Fruit fly (Drosophila melanogaster) whole organism, prepupa: ENCODE data around the gene CG44198.

ENCODE experiments used
- Blimp-1 ChIP-seq: fragments of 200-800 bp; sonication (Bioruptor generic); optimal IDR thresholded peaks from 3 replicates; lab custom pipeline; 2017; ENCODE audit warnings: missing biosample characterization, missing genetic modification characterization, mild to moderate bottlenecking, moderate library complexity, missing genetic modification reagents
- CG10669 ChIP-seq: fragments of 200-800 bp; sonication (Bioruptor generic); optimal IDR thresholded peaks from 3 replicates; lab custom pipeline; 2018; ENCODE audit warnings: missing biosample characterization, mild to moderate bottlenecking, missing genetic modification characterization, moderate library complexity
- CG11294 ChIP-seq: fragments of 200-800 bp; sonication (Bioruptor generic); IDR thresholded peaks from 2 replicates; pipeline ENCODE4 v1.3.6; 2022; ENCODE audit warnings: missing biosample characterization, missing genetic modification characterization
- CG11762 ChIP-seq: fragments of 200-800 bp; sonication (Bioruptor generic); optimal IDR thresholded peaks from 3 replicates; lab custom pipeline; 2016; ENCODE audit warnings: missing biosample characterization, missing genetic modification characterization; ENCODE audit not compliant: insufficient read depth
- CG11902 ChIP-seq: fragments of 200-800 bp; sonication (Bioruptor generic); optimal IDR thresholded peaks from 3 replicates; lab custom pipeline; 2016; ENCODE audit warnings: missing biosample characterization, missing genetic modification characterization
- CG1621 ChIP-seq: fragments of 200-800 bp; sonication (Bioruptor generic); optimal IDR thresholded peaks from 3 replicates; lab custom pipeline; 2018; ENCODE audit warnings: missing biosample characterization, mild to moderate bottlenecking, missing genetic modification characterization
- CG16779 ChIP-seq: fragments of 200-800 bp; sonication (Bioruptor generic); optimal IDR thresholded peaks from 3 replicates; lab custom pipeline; 2017; ENCODE audit warnings: missing biosample characterization, mild to moderate bottlenecking, missing genetic modification characterization
- CG31627 ChIP-seq: fragments of 200-800 bp; sonication (Bioruptor generic); optimal IDR thresholded peaks from 3 replicates; lab custom pipeline; 2016; ENCODE audit warnings: missing biosample characterization, missing genetic modification characterization
- CG32006 ChIP-seq: fragments of 200-800 bp; sonication (Bioruptor generic); optimal IDR thresholded peaks from 3 replicates; lab custom pipeline; 2017; ENCODE audit warnings: missing biosample characterization, mild to moderate bottlenecking, missing genetic modification characterization
- CG34406 ChIP-seq: fragments of 200-800 bp; sonication (Bioruptor generic); optimal IDR thresholded peaks from 3 replicates; lab custom pipeline; 2016; ENCODE audit warnings: missing biosample characterization, missing genetic modification characterization
- CG3919 ChIP-seq: fragments of 200-800 bp; sonication (Bioruptor generic); optimal IDR thresholded peaks from 3 replicates; lab custom pipeline; 2016; ENCODE audit warnings: missing biosample characterization, missing genetic modification characterization
- CG4318 ChIP-seq: fragments of 200-800 bp; sonication (Bioruptor generic); optimal IDR thresholded peaks from 3 replicates; lab custom pipeline; 2017; ENCODE audit warnings: missing biosample characterization, mild to moderate bottlenecking, missing genetic modification characterization
- CG6163 ChIP-seq: fragments of 200-800 bp; sonication (Bioruptor generic); IDR thresholded peaks from 3 replicates; pipeline ENCODE4 v1.3.6; 2022; ENCODE audit warnings: missing biosample characterization, missing genetic modification characterization
- CG6276 ChIP-seq: fragments of 200-800 bp; sonication (Bioruptor generic); optimal IDR thresholded peaks from 2 replicates; lab custom pipeline; 2017; ENCODE audit warnings: missing biosample characterization, mild to moderate bottlenecking, missing genetic modification characterization
- CG6792 ChIP-seq: fragments of 200-800 bp; sonication (Bioruptor generic); optimal IDR thresholded peaks from 3 replicates; lab custom pipeline; 2016; ENCODE audit warnings: missing biosample characterization, missing genetic modification characterization
- CG6808 ChIP-seq: fragments of 200-800 bp; sonication (Bioruptor generic); optimal IDR thresholded peaks from 3 replicates; lab custom pipeline; 2017; ENCODE audit warnings: missing biosample characterization, missing genetic modification characterization, mild to moderate bottlenecking, moderate library complexity, missing genetic modification reagents
- CG6854 ChIP-seq: fragments of 200-800 bp; sonication (Bioruptor generic); optimal IDR thresholded peaks from 2 replicates; lab custom pipeline; 2017; ENCODE audit warnings: missing biosample characterization, mild to moderate bottlenecking, missing genetic modification characterization
- CG8632 ChIP-seq: fragments of 200-800 bp; sonication (Bioruptor generic); optimal IDR thresholded peaks from 3 replicates; lab custom pipeline; 2016; ENCODE audit warnings: missing biosample characterization, missing genetic modification characterization
- CG9139 ChIP-seq: fragments of 200-800 bp; sonication (Bioruptor generic); optimal IDR thresholded peaks from 3 replicates; lab custom pipeline; 2017; ENCODE audit warnings: missing biosample characterization, mild to moderate bottlenecking, missing genetic modification characterization
- Eip75B ChIP-seq: fragments of 200-800 bp; sonication (Bioruptor generic); optimal IDR thresholded peaks from 3 replicates; lab custom pipeline; 2016; ENCODE audit warnings: missing biosample characterization, missing genetic modification characterization
- Eip78C ChIP-seq: fragments of 200-800 bp; sonication (Bioruptor generic); peaks from one replicate; lab custom pipeline; 2016; ENCODE audit warnings: missing biosample characterization, missing genetic modification characterization
- Eip93F ChIP-seq: fragments of 200-800 bp; sonication (Bioruptor generic); optimal IDR thresholded peaks from 2 replicates; lab custom pipeline; 2016; ENCODE audit warnings: missing biosample characterization, mild to moderate bottlenecking, missing genetic modification characterization
- Ets21C ChIP-seq: fragments of 200-800 bp; sonication (Bioruptor generic); optimal IDR thresholded peaks from 3 replicates; lab custom pipeline; 2016; ENCODE audit warnings: missing biosample characterization, missing genetic modification characterization
- Ets96B ChIP-seq: fragments of 200-800 bp; optimal IDR thresholded peaks from 2 replicates; lab custom pipeline; 2019; ENCODE audit warnings: missing biosample characterization, mild to moderate bottlenecking, missing genetic modification characterization, moderate library complexity
- Gug ChIP-seq: fragments of 200-800 bp; sonication (Bioruptor generic); IDR thresholded peaks from 2 replicates; pipeline ENCODE4 v1.3.6; 2022; ENCODE audit warnings: missing biosample characterization, missing genetic modification characterization
- Hr38 ChIP-seq: sonication (Bioruptor generic); optimal IDR thresholded peaks from 2 replicates; lab custom pipeline; 2016; ENCODE audit warnings: missing biosample characterization, missing genetic modification characterization
- Hr39 ChIP-seq: fragments of 200-800 bp; sonication (Bioruptor generic); optimal IDR thresholded peaks from 2 replicates; lab custom pipeline; 2016; ENCODE audit warnings: missing biosample characterization, missing genetic modification characterization
- Hr4 ChIP-seq: fragments of 200-800 bp; sonication (Bioruptor generic); optimal IDR thresholded peaks from 3 replicates; lab custom pipeline; 2016; ENCODE audit warnings: missing biosample characterization, missing genetic modification characterization
- Sox102F ChIP-seq: fragments of 200-800 bp; sonication (Bioruptor generic); optimal IDR thresholded peaks from 2 replicates; lab custom pipeline; 2016; ENCODE audit warnings: missing biosample characterization, mild to moderate bottlenecking, missing genetic modification characterization
- Sox14 ChIP-seq: fragments of 200-800 bp; sonication (Bioruptor generic); optimal IDR thresholded peaks from 3 replicates; lab custom pipeline; 2016; ENCODE audit warnings: missing biosample characterization, missing genetic modification characterization
- Sox15 ChIP-seq: fragments of 200-800 bp; sonication (Bioruptor generic); optimal IDR thresholded peaks from 3 replicates; lab custom pipeline; 2016; ENCODE audit warnings: missing biosample characterization, missing genetic modification characterization
- achi ChIP-seq: fragments of 200-800 bp; sonication (Bioruptor generic); optimal IDR thresholded peaks from 3 replicates; lab custom pipeline; 2016; ENCODE audit warnings: missing biosample characterization, missing genetic modification characterization
- acj6 ChIP-seq: fragments of 200-800 bp; sonication (Bioruptor generic); optimal IDR thresholded peaks from 3 replicates; lab custom pipeline; 2016; ENCODE audit warnings: missing biosample characterization, missing genetic modification characterization
- cyc ChIP-seq: fragments of 200-800 bp; sonication (Bioruptor generic); optimal IDR thresholded peaks from 3 replicates; lab custom pipeline; 2016; ENCODE audit warnings: missing biosample characterization, missing genetic modification characterization
- dac ChIP-seq: fragments of 200-800 bp; sonication (Bioruptor generic); optimal IDR thresholded peaks from 2 replicates; lab custom pipeline; 2017; ENCODE audit warnings: missing biosample characterization, mild to moderate bottlenecking, missing genetic modification characterization
- dsx ChIP-seq: fragments of 200-800 bp; optimal IDR thresholded peaks from 3 replicates; lab custom pipeline; 2019; ENCODE audit warnings: missing biosample characterization, mild to moderate bottlenecking, missing genetic modification characterization, moderate library complexity; ENCODE audit not compliant: poor library complexity, severe bottlenecking
- eg ChIP-seq: fragments of 200-800 bp; sonication (Bioruptor generic); IDR thresholded peaks from 3 replicates; pipeline ENCODE4 v1.3.6; 2022; ENCODE audit warnings: missing biosample characterization, missing genetic modification characterization
- esn ChIP-seq: fragments of 200-800 bp; sonication (Bioruptor generic); optimal IDR thresholded peaks from 2 replicates; lab custom pipeline; 2016; ENCODE audit warnings: missing biosample characterization, mild to moderate bottlenecking, missing genetic modification characterization, moderate library complexity
- fd59A ChIP-seq: fragments of 200-800 bp; sonication (Bioruptor generic); optimal IDR thresholded peaks from 2 replicates; lab custom pipeline; 2017; ENCODE audit warnings: missing biosample characterization, mild to moderate bottlenecking, missing genetic modification characterization, missing genetic modification reagents
- fkh ChIP-seq: fragments of 200-800 bp; sonication (Bioruptor generic); optimal IDR thresholded peaks from 3 replicates; lab custom pipeline; 2017; ENCODE audit warnings: missing biosample characterization, mild to moderate bottlenecking, missing genetic modification characterization, moderate library complexity
- lz ChIP-seq: fragments of 200-800 bp; sonication (Bioruptor generic); optimal IDR thresholded peaks from 3 replicates; lab custom pipeline; 2016; ENCODE audit warnings: missing biosample characterization, missing genetic modification characterization
- net ChIP-seq: fragments of 200-800 bp; sonication (Bioruptor generic); optimal IDR thresholded peaks from 3 replicates; lab custom pipeline; 2016; ENCODE audit warnings: missing biosample characterization, missing genetic modification characterization
- pdm3 ChIP-seq: fragments of 200-800 bp; sonication (Bioruptor generic); optimal IDR thresholded peaks from 3 replicates; lab custom pipeline; 2016; ENCODE audit warnings: missing biosample characterization, missing genetic modification characterization
- salr ChIP-seq, 2 experiments: fragments of 200-800 bp; sonication (Bioruptor generic); optimal IDR thresholded peaks; 3 replicates each; lab custom pipeline; 2016 to 2018; ENCODE audit warnings: missing biosample characterization in 2 of 2, missing genetic modification characterization in 2 of 2, mild to moderate bottlenecking in 1 of 2
- spab ChIP-seq: fragments of 200-800 bp; sonication (Bioruptor generic); optimal IDR thresholded peaks from 2 replicates; lab custom pipeline; 2017; ENCODE audit warnings: missing biosample characterization, mild to moderate bottlenecking, missing genetic modification characterization, missing genetic modification reagents
- ss ChIP-seq, 2 experiments: fragments of 200-800 bp; sonication (Bioruptor generic); optimal IDR thresholded peaks; 2 replicates in 1 of 2; 3 replicates in 1 of 2; lab custom pipeline; 2017 to 2018; ENCODE audit warnings: mild to moderate bottlenecking in 2 of 2, missing biosample characterization in 2 of 2, missing genetic modification characterization in 2 of 2, moderate library complexity in 1 of 2
- svp ChIP-seq: fragments of 200-800 bp; sonication (Bioruptor generic); peaks from one replicate; lab custom pipeline; 2016; ENCODE audit warnings: missing biosample characterization, missing genetic modification characterization
- vri ChIP-seq: fragments of 200-800 bp; sonication (Bioruptor generic); optimal IDR thresholded peaks from 3 replicates; lab custom pipeline; 2016; ENCODE audit warnings: missing biosample characterization, mild to moderate bottlenecking, missing genetic modification characterization

The CG44198 gene

DNA sequence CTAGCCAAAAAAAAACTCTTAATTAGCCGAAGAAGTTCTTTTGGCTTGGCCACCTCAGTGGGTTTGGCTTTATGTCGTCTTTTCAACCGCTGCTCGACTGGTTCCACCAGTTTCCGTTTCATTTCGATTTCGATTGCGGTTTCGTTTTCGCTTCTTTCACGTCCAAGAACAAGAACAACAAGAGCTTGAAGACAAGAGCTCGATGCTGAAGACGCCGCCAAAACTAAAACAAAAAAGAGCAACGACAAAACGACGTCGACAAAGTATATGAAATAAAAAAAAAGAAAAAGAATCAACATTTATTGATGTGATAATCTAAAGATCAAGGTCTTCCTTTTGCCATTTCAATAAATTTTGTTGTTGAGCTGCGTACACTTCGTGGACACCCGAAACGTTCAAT is 3.6 kb upstream of the CG44198 start:
- TF ChIP-seq dsx (GFP tag; lab: Kevin White, UChicago) (peak; percentile 40), CG9139 (GFP tag; lab: Kevin White, UChicago) (peak; percentile 60), CG8632 (no peak), ss (GFP tag; optimal IDR thresholded peaks at IDR 0.05; lab: Kevin White, UChicago) (peak; percentile 53 to 55), svp (no peak), CG6276 (GFP tag; lab: Kevin White, UChicago) (no peak), CG6163 (GFP tag; lab: Robert Waterston, UW) (no peak), pdm3 (no peak), fd59A (GFP tag; lab: Kevin White, UChicago) (peak; percentile 23), Eip78C (GFP tag; lab: Kevin White, UChicago) (peak; percentile 37), lz (no peak), salr (GFP tag; optimal IDR thresholded peaks at IDR 0.05; lab: Kevin White, UChicago) (no peak), acj6 (no peak), Hr4 (GFP tag; lab: Kevin White, UChicago) (no peak), CG11762 (GFP tag; lab: Kevin White, UChicago) (no peak), Hr38 (GFP tag; lab: Kevin White, UChicago) (no peak), Ets21C (no peak), CG1621 (tag; lab: Kevin White, UChicago) (peak; percentile 23), CG10669 (GFP tag; lab: Kevin White, UChicago) (no peak), CG11902 (GFP tag; lab: Kevin White, UChicago) (no peak), cyc (GFP tag; lab: Kevin White, UChicago) (no peak), Ets96B (tag; lab: Kevin White, UChicago) (no peak), spab (peak; percentile 36), dac (GFP tag; lab: Kevin White, UChicago) (no peak), CG16779 (tag; lab: Kevin White, UChicago) (no peak), net (GFP tag; lab: Kevin White, UChicago) (no peak), Eip93F (no peak), eg (GFP tag; lab: Robert Waterston, UW) (no peak), CG6792 (GFP tag; lab: Kevin White, UChicago) (no peak), CG34406 (GFP tag; lab: Kevin White, UChicago) (no peak), CG3919 (GFP tag; lab: Kevin White, UChicago) (no peak), Sox102F (GFP tag; lab: Kevin White, UChicago) (no peak), CG6808 (peak; percentile 43), Blimp-1 (GFP tag; lab: Kevin White, UChicago) (peak; percentile 83), Sox15 (GFP tag; lab: Kevin White, UChicago) (no peak), Sox14 (no peak), vri (GFP tag; lab: Kevin White, UChicago) (no peak), esn (GFP tag; lab: Kevin White, UChicago) (no peak), CG4318 (GFP tag; lab: Kevin White, UChicago) (no peak), CG6854 (GFP tag; lab: Kevin White, UChicago) (no peak), achi (no peak), fkh (no peak), CG11294 (GFP tag; lab: Robert Waterston, UW) (no peak), CG31627 (GFP tag; lab: Kevin White, UChicago) (no peak), Eip75B (GFP tag; lab: Kevin White, UChicago) (no peak), CG32006 (GFP tag; lab: Kevin White, UChicago) (no peak), Gug (GFP tag; lab: Robert Waterston, UW) (no peak), Hr39 (GFP tag; lab: Kevin White, UChicago) (no peak)
